Worm (Caenorhabditis elegans): Measurements from ENCODE around the gene str-123.

Gene str-123

ce11 chrX:12769697-12770096, 20.4 kb upstream of the str-123 start, which contains the start of gene ilc-17.1:
Gene ilc-17.1, minus strand, starts transcription at chrX:12769797.
- TF ChIP-seq ceh-34 (tag; optimal IDR thresholded peaks at IDR 0.05), result no peak
- no peak for TF ChIP-seq C08G9.2 (tag; optimal IDR thresholded peaks at IDR 0.05)
- no peak for TF ChIP-seq npax-4 (tag; optimal IDR thresholded peaks at IDR 0.05)
- no peak for TF ChIP-seq C38D4.7 (GFP tag; optimal IDR thresholded peaks at IDR 0.05)
- TF ChIP-seq ceh-19 (GFP tag; optimal IDR thresholded peaks at IDR 0.05), result no peak
- TF ChIP-seq lim-6 (tag; optimal IDR thresholded peaks at IDR 0.05), result no peak
- no peak for TF ChIP-seq madf-2 (tag; optimal IDR thresholded peaks at IDR 0.05)
- TF ChIP-seq ceh-14 (tag; optimal IDR thresholded peaks at IDR 0.05), result no peak
- no peak for TF ChIP-seq dve-1 (tag; optimal IDR thresholded peaks at IDR 0.05)
- no peak for TF ChIP-seq ceh-45 (GFP tag; IDR thresholded peaks at IDR 0.05)
- no peak for TF ChIP-seq fkh-10 (GFP tag; optimal IDR thresholded peaks at IDR 0.05)

DNA sequence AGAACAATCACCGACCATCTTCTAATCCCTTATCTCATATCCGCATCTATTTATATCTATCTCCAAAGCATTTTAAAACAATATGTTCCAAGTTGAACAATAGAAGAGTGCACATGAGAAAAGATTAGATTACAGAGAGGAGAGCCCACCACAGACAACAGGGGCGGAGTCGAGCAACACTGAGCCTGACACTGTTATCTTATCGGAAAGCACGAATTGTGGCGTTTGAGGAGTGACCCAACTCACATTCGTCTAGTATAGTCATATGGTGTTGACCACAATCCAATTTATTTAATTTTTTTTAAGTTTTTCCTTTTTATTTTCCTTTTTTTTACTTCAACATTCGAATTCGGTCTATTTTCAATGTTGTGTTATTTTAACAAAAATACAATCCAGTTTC, 9.5 kb upstream of the str-123 start:
- TF ChIP-seq tbx-2 (tag; optimal IDR thresholded peaks at IDR 0.05) (no peak), elt-4 (tag; optimal IDR thresholded peaks at IDR 0.05) (no peak), elt-2 (tag; optimal IDR thresholded peaks at IDR 0.05) (peak; percentile 85), hlh-6 (tag; optimal IDR thresholded peaks at IDR 0.05) (no peak)

DNA sequence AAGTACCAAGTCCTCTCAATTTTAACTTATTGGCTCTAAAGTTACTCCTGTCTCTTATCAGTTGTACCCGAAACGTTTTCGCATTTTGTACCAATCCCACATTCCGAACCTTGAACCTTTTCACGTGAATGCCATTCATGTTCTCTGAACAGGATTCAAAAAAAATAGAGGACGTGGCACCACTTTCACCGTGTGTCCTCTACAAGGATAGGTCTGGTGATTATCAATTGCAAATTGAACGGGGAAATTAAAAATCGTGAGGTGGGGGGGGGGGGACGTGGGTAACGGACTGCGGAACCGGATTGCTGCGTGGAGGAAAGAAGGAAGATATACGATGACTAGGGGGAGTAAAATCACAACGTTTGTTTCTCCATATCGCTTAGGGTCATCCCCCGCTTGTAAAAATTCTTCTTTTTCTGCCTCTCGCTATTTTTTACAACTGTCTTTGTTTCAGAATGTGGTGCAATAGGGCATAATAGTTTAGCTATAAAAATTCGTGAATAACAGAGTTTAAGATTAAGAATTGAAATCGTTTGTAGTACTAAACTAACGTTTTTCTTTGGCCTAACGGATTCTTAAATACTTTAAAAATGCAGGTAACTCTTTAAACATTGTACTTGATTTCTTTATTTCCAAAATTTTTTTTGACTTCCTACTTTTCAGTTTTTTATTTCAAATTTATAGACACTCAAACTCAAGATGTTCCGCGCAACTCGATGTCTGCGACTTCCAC, 8.3 kb upstream of the str-123 start, which contains the start of gene alh-13:
Gene alh-13, plus strand, starts transcription at position 683 of the 733 bp plus-strand sequence.
- no peak for TF ChIP-seq nfya-1 (tag; optimal IDR thresholded peaks at IDR 0.05)
- TF ChIP-seq lim-6 (tag; optimal IDR thresholded peaks at IDR 0.05), result no peak
- TF ChIP-seq syd-9 (tag; optimal IDR thresholded peaks at IDR 0.05), result no peak
- no peak for TF ChIP-seq pax-1 (tag; optimal IDR thresholded peaks at IDR 0.05)
- no peak for TF ChIP-seq zip-5 (tag; optimal IDR thresholded peaks at IDR 0.05)
- TF ChIP-seq ceh-9 (tag; optimal IDR thresholded peaks at IDR 0.05), result no peak
- no peak for TF ChIP-seq pag-3 (tag; optimal IDR thresholded peaks at IDR 0.05; ENCODE audit: borderline replicate concordance)
- TF ChIP-seq ztf-16 (tag; optimal IDR thresholded peaks at IDR 0.05), result no peak
- no peak for TF ChIP-seq ceh-6 (GFP tag; optimal IDR thresholded peaks at IDR 0.05)
- TF ChIP-seq rnt-1 (tag; optimal IDR thresholded peaks at IDR 0.05), result no peak
- no peak for TF ChIP-seq pha-2 (tag; optimal IDR thresholded peaks at IDR 0.05)
- no peak for TF ChIP-seq T23F11.4 (GFP tag; optimal IDR thresholded peaks at IDR 0.05)
- TF ChIP-seq K02D7.2 (tag; optimal IDR thresholded peaks at IDR 0.05), result no peak
- no peak for TF ChIP-seq F13H6.1 (tag; optimal IDR thresholded peaks at IDR 0.05)
- TF ChIP-seq ceh-19 (GFP tag; optimal IDR thresholded peaks at IDR 0.05), result no peak
- TF ChIP-seq ref-2 (tag; optimal IDR thresholded peaks at IDR 0.05), result no peak
- no peak for TF ChIP-seq hlh-6 (tag; optimal IDR thresholded peaks at IDR 0.05)
- TF ChIP-seq hlh-30 (tag; optimal IDR thresholded peaks at IDR 0.05; ENCODE audit: insufficient read depth), result no peak
- no peak for TF ChIP-seq sox-4 (tag; optimal IDR thresholded peaks at IDR 0.05)
- no peak for TF ChIP-seq ceh-45 (GFP tag; IDR thresholded peaks at IDR 0.05)

ce11 chrX:12787624-12788023, 2.5 kb upstream of the str-123 start, which contains the start of gene str-124:
Gene str-124, plus strand, starts transcription at chrX:12787924.
- TF ChIP-seq nfya-1 (tag; optimal IDR thresholded peaks at IDR 0.05) (no peak), pha-2 (tag; optimal IDR thresholded peaks at IDR 0.05) (no peak), sox-2 (GFP tag; IDR thresholded peaks at IDR 0.05) (no peak), lin-11 (tag; optimal IDR thresholded peaks at IDR 0.05) (no peak), sdc-2 (tag; optimal IDR thresholded peaks at IDR 0.05) (no peak), che-1 (tag; optimal IDR thresholded peaks at IDR 0.05) (no peak), unc-86 (tag; optimal IDR thresholded peaks at IDR 0.05) (no peak), ceh-34 (tag; optimal IDR thresholded peaks at IDR 0.05) (no peak), ceh-14 (tag; optimal IDR thresholded peaks at IDR 0.05) (no peak), pqm-1 (tag; optimal IDR thresholded peaks at IDR 0.05) (no peak)
